Worm (Caenorhabditis elegans) whole organism, L4/young adult: ENCODE measurements around the gene F58G1.3.

Experiments used
- W03F9.2 ChIP-seq: fragments of 150-350 bp; optimal IDR thresholded peaks from 2 replicates; lab custom pipeline; 2014; ENCODE audit warnings: missing biosample characterization, missing genetic modification characterization
- dao-5 ChIP-seq: sonication (generic microtip); optimal IDR thresholded peaks from 2 replicates; lab custom pipeline; 2016; ENCODE audit warnings: missing genotype, missing genetic modification characterization, moderate library complexity, missing compliant biosample characterization
- him-1 ChIP-seq: sonication (generic microtip); optimal IDR thresholded peaks from 2 replicates; lab custom pipeline; 2016; ENCODE audit warnings: missing genotype, missing genetic modification reagents, missing genetic modification characterization, missing compliant biosample characterization

DNA sequence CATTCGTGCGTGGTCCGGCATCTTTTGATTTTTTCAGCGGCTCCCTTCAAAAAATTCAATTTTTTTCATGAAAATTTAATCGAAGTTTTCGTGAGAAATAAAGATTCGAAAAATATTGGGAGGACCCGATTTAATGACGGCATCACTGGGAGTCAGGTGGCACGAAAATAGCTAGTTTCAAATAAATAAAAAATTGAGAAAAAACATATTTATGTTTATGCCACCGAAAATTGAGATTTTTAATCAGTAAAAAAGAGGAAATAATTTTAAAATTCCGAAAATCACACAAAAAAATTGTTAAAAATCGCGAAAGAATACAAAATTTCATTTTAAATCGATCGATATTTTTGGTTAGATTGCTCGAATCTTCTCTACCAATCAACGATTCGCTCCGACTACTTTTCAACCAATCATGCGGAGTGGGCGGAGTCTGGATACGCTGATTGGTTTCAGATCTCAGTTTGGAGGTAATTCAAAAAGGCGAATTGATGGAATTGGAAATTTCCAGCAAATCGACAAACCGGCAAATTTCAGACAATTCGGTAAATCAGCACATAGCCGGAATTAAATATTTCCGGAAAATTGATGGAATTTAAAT, 50.0 kb downstream of the F58G1.3 start, which contains the start of gene gsy-1:
- TF ChIP-seq dao-5 = no peak
- TF ChIP-seq him-1 (tag; lab: Kevin White, UChicago) = no peak
- no peak for TF ChIP-seq W03F9.2 (tag; lab: Kevin White, UChicago)
